Worm (Caenorhabditis elegans) whole organism, midembryonic: ENCODE results near the gene Y4C6A.3.

Experiments used
- flt-1 ChIP-seq: fragments of 200-800 bp; sonication (Bioruptor generic); IDR thresholded peaks from 2 replicates; pipeline ENCODE4 v1.3.6; 2022; ENCODE audit warnings: missing genetic modification characterization, missing compliant biosample characterization
- klf-2 ChIP-seq: fragments of 200-800 bp; sonication (Bioruptor generic); conservative IDR thresholded peaks from 2 replicates; pipeline ENCODE4 v1.3.6; 2022; ENCODE audit warnings: missing genetic modification reagents, missing genetic modification characterization, missing compliant biosample characterization
- ref-1 ChIP-seq: fragments of 200-800 bp; sonication (Bioruptor generic); conservative IDR thresholded peaks from 2 replicates; pipeline ENCODE4 v1.3.6; 2022; ENCODE audit warnings: missing genetic modification reagents, missing genetic modification characterization, missing compliant biosample characterization
- tab-1 ChIP-seq: fragments of 200-800 bp; sonication (Bioruptor generic); IDR thresholded peaks from 2 replicates; pipeline ENCODE4 v1.3.6; 2022; ENCODE audit warnings: missing genetic modification characterization, missing compliant biosample characterization
- ztf-29 ChIP-seq: fragments of 200-800 bp; sonication (Bioruptor generic); IDR thresholded peaks from 2 replicates; pipeline ENCODE4 v1.3.6; 2022; ENCODE audit warnings: missing genetic modification reagents, missing genetic modification characterization, missing compliant biosample characterization

- TF ChIP-seq flt-1: no peak
- TF ChIP-seq ztf-29 (GFP tag; lab: Robert Waterston, UW): no peak
- TF ChIP-seq klf-2 (GFP tag; lab: Robert Waterston, UW): no peak
- no peak for TF ChIP-seq ref-1 (GFP tag; lab: Robert Waterston, UW)
- TF ChIP-seq tab-1 (GFP tag; lab: Robert Waterston, UW): no peak
Observed at ce11 chrIV:5493692-5494091, 37.8 kb upstream of the Y4C6A.3 start, which contains the start of gene B0273.1.
